Fruit fly (Drosophila melanogaster) whole organism, adult: ENCODE results near the gene CG16953.

ENCODE experiments used
- ovo ChIP-seq: fragments of 200-800 bp; sonication (Bioruptor generic); optimal IDR thresholded peaks from 2 replicates; lab custom pipeline; 2016; ENCODE audit warnings: missing biosample characterization, missing genetic modification characterization
- pad ChIP-seq: fragments of 200-800 bp; sonication (Bioruptor generic); optimal IDR thresholded peaks from 3 replicates; lab custom pipeline; 2017; ENCODE audit warnings: missing biosample characterization, missing genetic modification characterization, mild to moderate bottlenecking, moderate library complexity, missing genetic modification reagents

DNA sequence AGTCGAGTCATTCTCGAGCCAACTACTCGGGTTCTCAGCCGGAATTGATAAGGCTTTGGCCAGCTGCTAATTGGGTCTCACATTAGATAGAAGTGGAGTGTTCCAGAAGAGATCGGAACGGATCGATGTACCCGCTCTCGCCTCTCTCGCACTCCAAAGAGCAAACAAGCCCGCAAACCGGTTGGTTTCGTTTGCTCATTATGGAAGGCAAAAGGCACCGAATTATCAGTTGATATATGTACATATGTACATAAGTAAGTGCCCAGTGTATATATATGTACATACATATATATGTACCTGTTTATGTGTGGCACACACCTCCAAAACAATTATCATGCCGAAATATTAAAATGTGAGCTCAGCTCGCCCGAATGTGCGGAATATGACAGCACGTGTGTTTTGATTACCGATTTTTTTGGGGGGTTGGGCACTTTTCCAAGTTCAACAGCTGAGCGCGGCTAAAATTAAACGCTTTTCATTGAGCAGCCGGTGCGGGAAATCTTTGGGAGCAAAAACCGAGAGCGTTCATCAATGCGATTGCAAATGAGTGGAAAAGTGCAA is 29.8 kb downstream of the CG16953 start:
- TF ChIP-seq ovo (no peak), pad (GFP tag; lab: Kevin White, UChicago) (no peak)
